Worm (Caenorhabditis elegans) whole organism, mixed stage, embryonic: ENCODE data around the gene K08E7.4.

ENCODE experiments used
- M03D4.4 ChIP-seq: sonication (generic microtip); optimal IDR thresholded peaks from 2 replicates; lab custom pipeline; 2017; ENCODE audit warnings: mild to moderate bottlenecking, missing genetic modification characterization, missing compliant biosample characterization
- bed-3 ChIP-seq: fragments of 200-800 bp; sonication (Bioruptor generic); optimal IDR thresholded peaks from 3 replicates; lab custom pipeline; 2018; ENCODE audit warnings: mild to moderate bottlenecking, missing genetic modification characterization, moderate library complexity, missing compliant biosample characterization
- elt-3 ChIP-seq: fragments of 150-350 bp; optimal IDR thresholded peaks from 2 replicates; lab custom pipeline; 2014; ENCODE audit warnings: missing biosample characterization, missing genetic modification characterization
- lin-13 ChIP-seq: fragments of 150-350 bp; optimal IDR thresholded peaks from 2 replicates; lab custom pipeline; 2014; ENCODE audit warnings: missing biosample characterization, missing genetic modification characterization
- lsy-2 ChIP-seq: fragments of 150-350 bp; optimal IDR thresholded peaks from 2 replicates; lab custom pipeline; 2014; ENCODE audit warnings: missing biosample characterization, missing genetic modification characterization
- mep-1 ChIP-seq: fragments of 150-350 bp; optimal IDR thresholded peaks from 2 replicates; lab custom pipeline; 2017; ENCODE audit warnings: missing biosample characterization, missing genetic modification reagents, missing genetic modification characterization, inconsistent platforms
- nhr-12 ChIP-seq: fragments of 150-350 bp; optimal IDR thresholded peaks from 2 replicates; lab custom pipeline; 2014; ENCODE audit warnings: missing biosample characterization, missing genetic modification characterization
- nhr-237 ChIP-seq: fragments of 150-350 bp; optimal IDR thresholded peaks from 2 replicates; lab custom pipeline; 2014; ENCODE audit warnings: missing biosample characterization, missing genetic modification characterization
- nhr-28 ChIP-seq: fragments of 150-350 bp; optimal IDR thresholded peaks from 2 replicates; lab custom pipeline; 2014; ENCODE audit warnings: missing biosample characterization, missing genetic modification characterization
- nhr-76 ChIP-seq: sonication (generic microtip); optimal IDR thresholded peaks from 2 replicates; lab custom pipeline; 2017; ENCODE audit warnings: missing biosample characterization, missing genetic modification characterization
- pha-4 ChIP-seq: fragments of 150-350 bp; optimal IDR thresholded peaks from 2 replicates; lab custom pipeline; 2018; ENCODE audit warnings: missing biosample characterization, missing genetic modification reagents, missing genetic modification characterization
- unc-120 ChIP-seq: sonication (generic microtip); optimal IDR thresholded peaks from 2 replicates; lab custom pipeline; 2017; ENCODE audit warnings: missing genetic modification characterization, missing compliant biosample characterization; ENCODE audit not compliant: poor library complexity, severe bottlenecking

- TF ChIP-seq nhr-76 (tag; lab: Kevin White, UChicago) = no peak
- no peak for TF ChIP-seq bed-3 (GFP tag; lab: Kevin White, UChicago)
- TF ChIP-seq lin-13 = no peak
- TF ChIP-seq nhr-237 (tag; lab: Kevin White, UChicago) = no peak
- no peak for TF ChIP-seq elt-3
- no peak for TF ChIP-seq mep-1 (tag; lab: Kevin White, UChicago)
- no peak for TF ChIP-seq nhr-12 (tag; lab: Kevin White, UChicago)
- TF ChIP-seq pha-4 (tag; lab: Kevin White, UChicago) = no peak
- no peak for TF ChIP-seq unc-120 (tag; lab: Kevin White, UChicago)
- no peak for TF ChIP-seq M03D4.4
- no peak for TF ChIP-seq nhr-28 (tag; lab: Kevin White, UChicago)
- no peak for TF ChIP-seq lsy-2 (tag; lab: Kevin White, UChicago)
These were observed 3.3 kb upstream of the K08E7.4 start for ce11 chrIV:12574265-12574664.
